Worm (Caenorhabditis elegans) whole organism, early embryonic: ENCODE measurements around the gene fbxb-33.

Source experiments
- B0310.2 ChIP-seq: sonication (generic microtip); optimal IDR thresholded peaks from 2 replicates; lab custom pipeline; 2016; ENCODE audit warnings: mild to moderate bottlenecking, missing genetic modification characterization, missing compliant biosample characterization
- aly-1 ChIP-seq: sonication (generic microtip); optimal IDR thresholded peaks from 2 replicates; lab custom pipeline; 2016; ENCODE audit warnings: missing genetic modification characterization, missing compliant biosample characterization
- ama-1 ChIP-seq: fragments of 150-350 bp; optimal IDR thresholded peaks from 2 replicates; lab custom pipeline; 2014
- ceh-13 ChIP-seq: fragments of 200-800 bp; sonication (Bioruptor generic); optimal IDR thresholded peaks from 2 replicates; lab custom pipeline; 2018; ENCODE audit warnings: mild to moderate bottlenecking, missing genetic modification characterization, missing compliant biosample characterization
- ceh-36 ChIP-seq: sonication (generic microtip); optimal IDR thresholded peaks from 2 replicates; lab custom pipeline; 2016; ENCODE audit warnings: missing genetic modification characterization, inconsistent platforms, missing compliant biosample characterization
- ets-7 ChIP-seq: sonication (generic microtip); optimal IDR thresholded peaks from 2 replicates; lab custom pipeline; 2016; ENCODE audit warnings: missing genotype, missing genetic modification characterization, missing compliant biosample characterization
- flt-1 ChIP-seq: fragments of 200-800 bp; sonication (Bioruptor generic); IDR thresholded peaks from 2 replicates; pipeline ENCODE4 v1.3.6; 2022; ENCODE audit warnings: missing genetic modification characterization, missing compliant biosample characterization
- hmbx-1 ChIP-seq: sonication (generic microtip); optimal IDR thresholded peaks from 2 replicates; lab custom pipeline; 2016; ENCODE audit warnings: mild to moderate bottlenecking, missing genetic modification characterization, missing compliant biosample characterization
- hmg-4 ChIP-seq: fragments of 200-800 bp; sonication (Bioruptor generic); optimal IDR thresholded peaks from 2 replicates; lab custom pipeline; 2018; ENCODE audit warnings: mild to moderate bottlenecking, missing genetic modification characterization, missing compliant biosample characterization
- hnd-1 ChIP-seq: sonication (generic microtip); optimal IDR thresholded peaks from 2 replicates; lab custom pipeline; 2016; ENCODE audit warnings: missing genetic modification characterization, missing compliant biosample characterization
- pes-1 ChIP-seq: fragments of 200-800 bp; sonication (Bioruptor generic); IDR thresholded peaks from 2 replicates; pipeline ENCODE4 v1.3.6; 2022; ENCODE audit warnings: missing genetic modification reagents, missing genetic modification characterization, missing compliant biosample characterization
- scrt-1 ChIP-seq: fragments of 200-800 bp; sonication (Bioruptor generic); IDR thresholded peaks from 2 replicates; pipeline ENCODE4 v1.3.6; 2022; ENCODE audit warnings: missing genetic modification characterization, missing compliant biosample characterization
- tbx-11 ChIP-seq: fragments of 200-800 bp; sonication (Bioruptor generic); IDR thresholded peaks from 2 replicates; pipeline ENCODE4 v1.3.6; 2022; ENCODE audit warnings: missing genetic modification characterization, missing compliant biosample characterization
- tra-4 ChIP-seq: sonication (generic microtip); optimal IDR thresholded peaks from 2 replicates; lab custom pipeline; 2017; ENCODE audit warnings: missing genetic modification characterization, missing compliant biosample characterization

DNA sequence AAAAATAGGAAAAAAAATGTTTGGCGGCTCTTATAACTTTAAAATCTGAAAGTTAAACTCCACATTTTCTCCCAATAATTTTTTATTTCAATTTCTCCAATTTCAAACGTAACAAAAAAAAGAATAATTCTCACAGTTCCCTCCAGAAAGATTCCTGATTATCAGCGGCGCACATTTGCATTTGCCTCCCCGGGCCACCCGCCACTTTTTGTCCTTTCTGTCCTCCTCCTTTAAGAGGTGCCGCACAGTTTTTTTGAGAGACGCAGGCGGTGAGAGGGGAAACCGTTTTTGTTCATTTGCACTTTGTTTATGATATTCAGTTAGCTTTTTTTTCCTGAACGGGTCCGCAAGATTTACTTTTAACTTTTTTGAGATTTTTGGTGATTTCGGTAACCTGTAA, 26.3 kb upstream of the fbxb-33 start:
- no peak for TF ChIP-seq hnd-1
- no peak for TF ChIP-seq ceh-36 (tag; lab: Kevin White, UChicago)
- TF ChIP-seq tra-4, result no peak
- no peak for TF ChIP-seq ama-1 (lab: Kevin White, UChicago)
- no peak for TF ChIP-seq ceh-13 (GFP tag; lab: Kevin White, UChicago)
- TF ChIP-seq hmbx-1 (tag; lab: Kevin White, UChicago), result no peak
- no peak for TF ChIP-seq ets-7
- TF ChIP-seq hmg-4 (GFP tag; lab: Kevin White, UChicago), result no peak
- no peak for TF ChIP-seq aly-1 (tag; lab: Kevin White, UChicago)
- TF ChIP-seq tbx-11, result no peak
- no peak for TF ChIP-seq B0310.2 (tag; lab: Kevin White, UChicago)
- TF ChIP-seq scrt-1 (GFP tag; lab: Robert Waterston, UW), result no peak
- no peak for TF ChIP-seq flt-1 (GFP tag; lab: Robert Waterston, UW)
- TF ChIP-seq pes-1 (GFP tag; lab: Robert Waterston, UW), result no peak
